Fruit fly (Drosophila melanogaster): Measurements from ENCODE around the gene Lsd-2.

Lsd-2 gene

DNA sequence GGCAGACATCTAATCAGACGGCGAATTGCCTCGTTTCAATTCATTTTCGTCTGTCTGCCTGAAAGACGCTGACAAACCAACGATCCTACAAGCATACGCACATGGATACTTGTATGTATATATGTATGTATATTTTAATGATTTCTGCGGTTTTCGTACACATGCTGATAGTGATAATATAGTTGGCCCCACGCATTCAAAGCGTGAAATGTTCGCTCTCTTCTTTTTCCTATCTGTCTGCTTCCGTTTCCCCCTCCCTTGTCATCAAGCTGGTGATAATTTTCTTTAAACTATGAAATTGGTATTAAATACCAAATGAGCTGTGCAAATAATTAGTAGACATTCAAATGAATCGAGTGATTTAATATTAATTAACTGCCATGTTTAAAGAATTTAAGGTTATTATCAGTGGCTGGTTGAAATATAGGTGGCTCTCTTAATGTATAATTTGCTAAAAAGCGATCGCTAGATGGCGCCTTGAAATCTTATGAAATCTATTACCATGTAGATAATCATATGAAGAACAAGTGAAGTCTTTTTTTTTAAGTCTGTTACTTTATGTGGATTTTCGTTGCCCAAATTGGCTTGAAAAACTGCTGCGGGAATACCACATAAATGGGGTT is 4.9 kb upstream of the Lsd-2 start, which contains the start of gene CG33177 (continued):
- TF ChIP-seq bsh (GFP tag; optimal IDR thresholded peaks at IDR 0.05) = no peak
- no peak for TF ChIP-seq CG8765 (GFP tag; IDR thresholded peaks at IDR 0.05)
- TF ChIP-seq sd (tag; optimal IDR thresholded peaks at IDR 0.05) = peak; percentile 74
- no peak for TF ChIP-seq Doc2 (GFP tag; IDR thresholded peaks at IDR 0.05)
- TF ChIP-seq cas (GFP tag; IDR thresholded peaks at IDR 0.05) = no peak
- TF ChIP-seq tap (tag; optimal IDR thresholded peaks at IDR 0.05) = no peak
- TF ChIP-seq CG7839 (tag; optimal IDR thresholded peaks at IDR 0.05) = peak; percentile 44
- TF ChIP-seq zfh2 (GFP tag; optimal IDR thresholded peaks at IDR 0.05) = no peak
- no peak for TF ChIP-seq CG14667 (GFP tag; IDR thresholded peaks at IDR 0.05)
- TF ChIP-seq CG1529 (GFP tag; optimal IDR thresholded peaks at IDR 0.05) = no peak
- no peak for TF ChIP-seq Dll (GFP tag; IDR thresholded peaks at IDR 0.05; ENCODE audit: partially characterized antibody)
- no peak for TF ChIP-seq CG4328 (GFP tag; optimal IDR thresholded peaks at IDR 0.05)
- TF ChIP-seq fd64A (GFP tag; optimal IDR thresholded peaks at IDR 0.05) = no peak
- peak; percentile 33 for TF ChIP-seq CG10267 (tag; optimal IDR thresholded peaks at IDR 0.05)
- peak; percentile 26 for TF ChIP-seq gem (tag; optimal IDR thresholded peaks at IDR 0.05)
- TF ChIP-seq C15 (GFP tag; IDR thresholded peaks at IDR 0.05) = no peak
- TF ChIP-seq CG3163 (GFP tag; optimal IDR thresholded peaks at IDR 0.05) = no peak
- TF ChIP-seq hbn (GFP tag; IDR thresholded peaks at IDR 0.05; ENCODE audit: partially characterized antibody) = no peak
- no peak for TF ChIP-seq MBD-R2 (GFP tag; IDR thresholded peaks at IDR 0.05)
- no peak for TF ChIP-seq Adf1 (GFP tag; IDR thresholded peaks at IDR 0.05)
- TF ChIP-seq lilli (GFP tag; optimal IDR thresholded peaks at IDR 0.05) = peak; percentile 40
- peak in 1 of 2 experiments; percentile 34 for TF ChIP-seq Eip74EF (GFP tag; optimal IDR thresholded peaks at IDR 0.05)
- TF ChIP-seq pfk (GFP tag; optimal IDR thresholded peaks at IDR 0.05) = no peak
- TF ChIP-seq ken (GFP tag; IDR thresholded peaks at IDR 0.05) = no peak
- TF ChIP-seq Ssrp (tag; optimal IDR thresholded peaks at IDR 0.05) = no peak
- no peak for TF ChIP-seq CG31441 (GFP tag; IDR thresholded peaks at IDR 0.05)
- no peak for TF ChIP-seq CG8924 (tag; optimal IDR thresholded peaks at IDR 0.05)
- TF ChIP-seq nerfin-1 (tag; optimal IDR thresholded peaks at IDR 0.05) = no peak
- peak in 1 of 2 experiments; percentile 35 for TF ChIP-seq chif (GFP tag; optimal IDR thresholded peaks at IDR 0.05)
- TF ChIP-seq Fer2 (tag; optimal IDR thresholded peaks at IDR 0.05) = no peak
- TF ChIP-seq pho (GFP tag; optimal IDR thresholded peaks at IDR 0.05) = peak; percentile 12
- TF ChIP-seq Fer3 (tag; optimal IDR thresholded peaks at IDR 0.05) = peak; percentile 20
- TF ChIP-seq dmrt99B (tag; optimal IDR thresholded peaks at IDR 0.05) = no peak
- TF ChIP-seq CG15601 (tag; optimal IDR thresholded peaks at IDR 0.05) = no peak
- TF ChIP-seq CTCF (GFP tag; optimal IDR thresholded peaks at IDR 0.05) = peak; percentile 98
- no peak for TF ChIP-seq NC2α (GFP tag; optimal IDR thresholded peaks at IDR 0.05)
- no peak for TF ChIP-seq oc (tag; optimal IDR thresholded peaks at IDR 0.05)
- no peak for TF ChIP-seq ems (GFP tag; optimal IDR thresholded peaks at IDR 0.05)
- 0 out of 2 replicates have a peak, but pooled peaks have one; percentile 24 for TF ChIP-seq NFAT (GFP tag; IDR thresholded peaks at IDR 0.05)
- peak; percentile 91 for TF ChIP-seq exex (tag; optimal IDR thresholded peaks at IDR 0.05)
- no peak for TF ChIP-seq CG9797 (GFP tag; optimal IDR thresholded peaks at IDR 0.05)
- TF ChIP-seq HLHmδ (GFP tag; optimal IDR thresholded peaks at IDR 0.05) = no peak
- TF ChIP-seq CG8388 (GFP tag; optimal IDR thresholded peaks at IDR 0.05) = no peak
- TF ChIP-seq E2f2 (GFP tag; IDR thresholded peaks at IDR 0.05) = 0 out of 2 replicates have a peak, but pooled peaks have one; percentile 9
- no peak for TF ChIP-seq Awh (GFP tag; IDR thresholded peaks at IDR 0.05)
- TF ChIP-seq Sry-δ (GFP tag; optimal IDR thresholded peaks at IDR 0.05) = peak; percentile 24
- TF ChIP-seq gfzf (GFP tag; optimal IDR thresholded peaks at IDR 0.05) = no peak
- TF ChIP-seq jigr1 (GFP tag; IDR thresholded peaks at IDR 0.05) = no peak
- no peak for TF ChIP-seq sqz (GFP tag; optimal IDR thresholded peaks at IDR 0.05)
- no peak for TF ChIP-seq CG13123 (GFP tag; optimal IDR thresholded peaks at IDR 0.05)
